Fruit fly (Drosophila melanogaster) S2 (cell line): ENCODE data around the gene CG6324.

Experiments used
- CG8478 ChIP-seq: fragments of >200 bp; optimal IDR thresholded peaks from 2 replicates; lab custom pipeline; 2018
- CTCF ChIP-seq, 2 experiments: fragments of >200 bp; optimal IDR thresholded peaks; 2 replicates each; lab custom pipeline; 2018

- TF ChIP-seq CG8478 (lab: Kevin White, UChicago) (no peak), CTCF (optimal IDR thresholded peaks at IDR 0.05; lab: Kevin White, UChicago) (no peak)
Observed at dm6 chrX:15441245-15441644, 34.6 kb upstream of the CG6324 start, which contains the start of gene Cngl.
